Worm (Caenorhabditis elegans) whole organism, midembryonic: Measurements from ENCODE around the gene Y5H2B.3.

Source experiments
- flt-1 ChIP-seq: fragments of 200-800 bp; sonication (Bioruptor generic); IDR thresholded peaks from 2 replicates; pipeline ENCODE4 v1.3.6; 2022; ENCODE audit warnings: missing genetic modification characterization, missing compliant biosample characterization
- tab-1 ChIP-seq: fragments of 200-800 bp; sonication (Bioruptor generic); IDR thresholded peaks from 2 replicates; pipeline ENCODE4 v1.3.6; 2022; ENCODE audit warnings: missing genetic modification characterization, missing compliant biosample characterization

ce11 chrV:2206801-2207200 lies 18.7 kb downstream of the Y5H2B.3 start, which contains the start of gene svh-11:
- no peak for TF ChIP-seq tab-1 (GFP tag; lab: Robert Waterston, UW)
- no peak for TF ChIP-seq flt-1 (GFP tag; lab: Robert Waterston, UW)
